Worm (Caenorhabditis elegans) whole organism, L4 larva: ENCODE results near the gene C16D9.6.

ENCODE experiments used
- D1046.2 ChIP-seq: fragments of 200-800 bp; sonication (Bioruptor generic); IDR thresholded peaks from 2 replicates; pipeline ENCODE4 v1.3.6; 2022; ENCODE audit warnings: missing genetic modification characterization, missing compliant biosample characterization
- F26F4.8 ChIP-seq: fragments of 200-800 bp; sonication (Bioruptor generic); conservative IDR thresholded peaks from 2 replicates; pipeline ENCODE4 v1.3.6; 2022; ENCODE audit warnings: missing genetic modification characterization, missing compliant biosample characterization
- F44E2.7 ChIP-seq: fragments of 200-800 bp; sonication (Bioruptor generic); IDR thresholded peaks from 2 replicates; pipeline ENCODE4 v2.1.2; 2022; ENCODE audit warnings: missing genetic modification characterization, missing compliant biosample characterization
- F49E8.2 ChIP-seq: sonication (generic microtip); optimal IDR thresholded peaks from 2 replicates; lab custom pipeline; 2016; ENCODE audit warnings: missing compliant biosample characterization, mild to moderate bottlenecking, missing genetic modification characterization, borderline replicate concordance
- R02D3.7 ChIP-seq: fragments of 150-350 bp; sonication (generic microtip); optimal IDR thresholded peaks from 3 replicates; lab custom pipeline; 2014; ENCODE audit warnings: missing biosample characterization, missing genetic modification characterization
- T26A8.4 ChIP-seq: fragments of 200-800 bp; sonication (Bioruptor generic); IDR thresholded peaks from 2 replicates; pipeline ENCODE4 v1.3.6; 2022; ENCODE audit warnings: missing genetic modification characterization, missing compliant biosample characterization
- Y105C5A.15 ChIP-seq: fragments of 200-800 bp; sonication (Bioruptor generic); IDR thresholded peaks from 2 replicates; pipeline ENCODE4 v1.3.6; 2022; ENCODE audit warnings: missing genetic modification characterization, missing compliant biosample characterization
- Y5F2A.4 ChIP-seq: fragments of 200-800 bp; sonication (Bioruptor generic); optimal IDR thresholded peaks from 2 replicates; lab custom pipeline; 2018; ENCODE audit warnings: mild to moderate bottlenecking, missing genetic modification characterization, missing compliant biosample characterization
- ZK337.2 ChIP-seq: fragments of 200-800 bp; sonication (Bioruptor generic); IDR thresholded peaks from 2 replicates; pipeline ENCODE4 v1.3.6; 2022; ENCODE audit warnings: missing genetic modification reagents, missing genetic modification characterization, missing compliant biosample characterization
- ZK546.5 ChIP-seq, 2 experiments: sonication (generic microtip); optimal IDR thresholded peaks; 2 replicates each; lab custom pipeline; 2017; ENCODE audit warnings: missing biosample characterization in 2 of 2, missing genetic modification characterization in 2 of 2
- aha-1 ChIP-seq: fragments of 150-350 bp; peaks from one replicate; lab custom pipeline; 2014; ENCODE audit warnings: missing biosample characterization, missing genetic modification characterization
- ama-1 ChIP-seq: fragments of 150-350 bp; optimal IDR thresholded peaks from 2 replicates; lab custom pipeline; 2014; ENCODE audit warnings: inconsistent platforms, mixed read lengths
- arid-1 ChIP-seq: fragments of 200-800 bp; sonication (Bioruptor generic); conservative IDR thresholded peaks from 2 replicates; pipeline ENCODE4 v1.3.6; 2022; ENCODE audit warnings: missing genetic modification reagents, missing genetic modification characterization, missing compliant biosample characterization
- attf-4 ChIP-seq: sonication (generic microtip); optimal IDR thresholded peaks from 3 replicates; lab custom pipeline; 2017; ENCODE audit warnings: missing biosample characterization, missing genetic modification characterization
- ceh-20 ChIP-seq: fragments of 200-800 bp; sonication (Bioruptor generic); IDR thresholded peaks from 2 replicates; pipeline ENCODE4 v1.3.6; 2022; ENCODE audit warnings: missing genetic modification reagents, missing genetic modification characterization, missing compliant biosample characterization
- ceh-28 ChIP-seq: fragments of 150-350 bp; optimal IDR thresholded peaks from 2 replicates; lab custom pipeline; 2014; ENCODE audit warnings: missing biosample characterization, missing genetic modification reagents, missing genetic modification characterization
- ceh-44 ChIP-seq: fragments of 200-800 bp; sonication (Bioruptor generic); IDR thresholded peaks from 2 replicates; pipeline ENCODE4 v1.3.6; 2022; ENCODE audit warnings: missing genetic modification reagents, missing genetic modification characterization, missing compliant biosample characterization
- ceh-62 ChIP-seq: sonication (generic microtip); optimal IDR thresholded peaks from 2 replicates; lab custom pipeline; 2017; ENCODE audit warnings: missing biosample characterization, missing genetic modification characterization
- ceh-82 ChIP-seq: sonication (generic microtip); optimal IDR thresholded peaks from 2 replicates; lab custom pipeline; 2017; ENCODE audit warnings: missing biosample characterization, missing genetic modification characterization
- ces-1 ChIP-seq: fragments of 150-350 bp; sonication (generic microtip); optimal IDR thresholded peaks from 4 replicates; lab custom pipeline; 2014; ENCODE audit warnings: missing biosample characterization, missing genetic modification reagents, missing genetic modification characterization
- daf-12 ChIP-seq: fragments of 150-350 bp; optimal IDR thresholded peaks from 2 replicates; lab custom pipeline; 2014; ENCODE audit warnings: missing biosample characterization, missing genetic modification reagents, missing genetic modification characterization
- daf-19 ChIP-seq: fragments of 200-800 bp; sonication (Bioruptor generic); conservative IDR thresholded peaks from 2 replicates; pipeline ENCODE4 v1.3.6; 2022; ENCODE audit warnings: missing genetic modification characterization, missing compliant biosample characterization
- dmd-8 ChIP-seq: fragments of 200-800 bp; sonication (Bioruptor generic); IDR thresholded peaks from 2 replicates; pipeline ENCODE4 v1.3.6; 2022; ENCODE audit warnings: missing genetic modification characterization, missing compliant biosample characterization
- dpl-1 ChIP-seq: fragments of 150-350 bp; optimal IDR thresholded peaks from 2 replicates; lab custom pipeline; 2014; ENCODE audit warnings: missing biosample characterization, missing genetic modification reagents, missing genetic modification characterization
- duxl-1 ChIP-seq: sonication (generic microtip); optimal IDR thresholded peaks from 2 replicates; lab custom pipeline; 2016; ENCODE audit warnings: mild to moderate bottlenecking, missing genetic modification characterization, moderate library complexity, missing compliant biosample characterization; ENCODE audit not compliant: poor library complexity
- dve-1 ChIP-seq: sonication (generic microtip); optimal IDR thresholded peaks from 2 replicates; lab custom pipeline; 2017; ENCODE audit warnings: antibody characterized with exemption, mild to moderate bottlenecking, missing genetic modification characterization, missing compliant biosample characterization; ENCODE audit not compliant: insufficient read depth
- egl-27 ChIP-seq: sonication (generic microtip); optimal IDR thresholded peaks from 3 replicates; lab custom pipeline; 2017; ENCODE audit warnings: missing biosample characterization, missing genetic modification reagents, missing genetic modification characterization
- hlh-30 ChIP-seq: sonication (generic microtip); optimal IDR thresholded peaks from 2 replicates; lab custom pipeline; 2017; ENCODE audit warnings: antibody characterized with exemption, mild to moderate bottlenecking, missing genetic modification characterization, missing compliant biosample characterization; ENCODE audit not compliant: insufficient read depth
- jun-1 ChIP-seq: fragments of 150-350 bp; optimal IDR thresholded peaks from 2 replicates; lab custom pipeline; 2014; ENCODE audit warnings: missing biosample characterization, missing genetic modification reagents, missing genetic modification characterization
- lsy-2 ChIP-seq, 2 experiments: fragments of 150-350 bp in 1 of 2; sonication (generic microtip) in 1 of 2; optimal IDR thresholded peaks; 2 replicates each; lab custom pipeline; 2014 to 2017; ENCODE audit warnings: missing biosample characterization in 2 of 2, missing genetic modification characterization in 2 of 2
- madf-5 ChIP-seq, 2 experiments: fragments of 200-800 bp; sonication (Bioruptor generic); IDR thresholded peaks; 2 replicates each; pipeline ENCODE4 v1.3.6; 2022; ENCODE audit warnings: missing compliant biosample characterization in 2 of 2, missing genetic modification characterization in 2 of 2
- mdl-1 ChIP-seq, 2 experiments: fragments of 150-350 bp in 1 of 2; sonication (generic microtip) in 1 of 2; optimal IDR thresholded peaks; 2 replicates each; lab custom pipeline; 2014 to 2017; ENCODE audit warnings: missing biosample characterization in 2 of 2, missing genetic modification characterization in 2 of 2
- mep-1 ChIP-seq: fragments of 150-350 bp; sonication (generic microtip); optimal IDR thresholded peaks from 3 replicates; lab custom pipeline; 2014; ENCODE audit warnings: missing biosample characterization, missing genetic modification characterization
- nhr-111 ChIP-seq: fragments of 200-800 bp; sonication (Bioruptor generic); optimal IDR thresholded peaks from 2 replicates; lab custom pipeline; 2018; ENCODE audit warnings: mild to moderate bottlenecking, missing genetic modification characterization, missing compliant biosample characterization
- nhr-6 ChIP-seq: fragments of 150-350 bp; optimal IDR thresholded peaks from 2 replicates; lab custom pipeline; 2014; ENCODE audit warnings: missing biosample characterization, missing genetic modification characterization
- nhr-76 ChIP-seq: fragments of 150-350 bp; optimal IDR thresholded peaks from 2 replicates; lab custom pipeline; 2014; ENCODE audit warnings: missing biosample characterization, missing genetic modification characterization
- nhr-77 ChIP-seq: fragments of 150-350 bp; optimal IDR thresholded peaks from 2 replicates; lab custom pipeline; 2014; ENCODE audit warnings: missing biosample characterization, missing genetic modification characterization
- pha-4 ChIP-seq, 2 experiments: fragments of 150-350 bp in 1 of 2; fragments of 200-800 bp in 1 of 2; sonication (Bioruptor generic) in 1 of 2; IDR thresholded peaks in 1 of 2; optimal IDR thresholded peaks in 1 of 2; 2 replicates each; pipeline versions ENCODE4 v1.3.6 to Lab custom; 2014 to 2022; ENCODE audit warnings: missing genetic modification characterization in 2 of 2, missing genetic modification reagents in 2 of 2, missing biosample characterization in 1 of 2, missing compliant biosample characterization in 1 of 2
- php-3 ChIP-seq: fragments of 200-800 bp; sonication (Bioruptor generic); IDR thresholded peaks from 2 replicates; pipeline ENCODE4 v1.3.6; 2022; ENCODE audit warnings: missing genetic modification reagents, missing genetic modification characterization, missing compliant biosample characterization
- saeg-2 ChIP-seq: fragments of 200-800 bp; sonication (Bioruptor generic); IDR thresholded peaks from 2 replicates; pipeline ENCODE4 v1.3.6; 2022; ENCODE audit warnings: missing genetic modification reagents, missing genetic modification characterization, missing compliant biosample characterization
- set-16 ChIP-seq: fragments of 200-800 bp; sonication (Bioruptor generic); IDR thresholded peaks from 2 replicates; pipeline ENCODE4 v1.3.6; 2022; ENCODE audit warnings: missing genetic modification reagents, missing genetic modification characterization, missing compliant biosample characterization
- spr-3 ChIP-seq: fragments of 200-800 bp; sonication (Bioruptor generic); optimal IDR thresholded peaks from 2 replicates; lab custom pipeline; 2018; ENCODE audit warnings: mild to moderate bottlenecking, missing genetic modification characterization, missing compliant biosample characterization
- unc-62 ChIP-seq, 3 experiments: fragments of 150-350 bp in 1 of 3; sonication (generic microtip); optimal IDR thresholded peaks in 2 of 3; peaks in 1 of 3; 1 replicate in 1 of 3; 2 replicates in 2 of 3; lab custom pipeline; 2014 to 2017; ENCODE audit warnings: missing biosample characterization in 3 of 3, missing genetic modification characterization in 3 of 3, missing genetic modification reagents in 3 of 3, missing genotype in 1 of 3
- vab-7 ChIP-seq: fragments of 200-800 bp; sonication (Bioruptor generic); IDR thresholded peaks from 2 replicates; pipeline ENCODE4 v1.3.6; 2022; ENCODE audit warnings: missing genetic modification reagents, missing genetic modification characterization, missing compliant biosample characterization
- zfp-2 ChIP-seq: sonication (generic microtip); optimal IDR thresholded peaks from 2 replicates; lab custom pipeline; 2016; ENCODE audit warnings: mild to moderate bottlenecking, missing genetic modification characterization, missing compliant biosample characterization
- zfp-3 ChIP-seq: fragments of 200-800 bp; sonication (Bioruptor generic); conservative IDR thresholded peaks from 2 replicates; pipeline ENCODE4 v1.3.6; 2022; ENCODE audit warnings: missing genetic modification reagents, missing genetic modification characterization, missing compliant biosample characterization
- zip-2 ChIP-seq: fragments of 150-350 bp; optimal IDR thresholded peaks from 2 replicates; lab custom pipeline; 2014; ENCODE audit warnings: missing biosample characterization, missing genetic modification characterization
- ztf-11 ChIP-seq: fragments of 150-350 bp; optimal IDR thresholded peaks from 2 replicates; lab custom pipeline; 2014; ENCODE audit warnings: missing biosample characterization, missing genetic modification characterization

The C16D9.6 gene

DNA sequence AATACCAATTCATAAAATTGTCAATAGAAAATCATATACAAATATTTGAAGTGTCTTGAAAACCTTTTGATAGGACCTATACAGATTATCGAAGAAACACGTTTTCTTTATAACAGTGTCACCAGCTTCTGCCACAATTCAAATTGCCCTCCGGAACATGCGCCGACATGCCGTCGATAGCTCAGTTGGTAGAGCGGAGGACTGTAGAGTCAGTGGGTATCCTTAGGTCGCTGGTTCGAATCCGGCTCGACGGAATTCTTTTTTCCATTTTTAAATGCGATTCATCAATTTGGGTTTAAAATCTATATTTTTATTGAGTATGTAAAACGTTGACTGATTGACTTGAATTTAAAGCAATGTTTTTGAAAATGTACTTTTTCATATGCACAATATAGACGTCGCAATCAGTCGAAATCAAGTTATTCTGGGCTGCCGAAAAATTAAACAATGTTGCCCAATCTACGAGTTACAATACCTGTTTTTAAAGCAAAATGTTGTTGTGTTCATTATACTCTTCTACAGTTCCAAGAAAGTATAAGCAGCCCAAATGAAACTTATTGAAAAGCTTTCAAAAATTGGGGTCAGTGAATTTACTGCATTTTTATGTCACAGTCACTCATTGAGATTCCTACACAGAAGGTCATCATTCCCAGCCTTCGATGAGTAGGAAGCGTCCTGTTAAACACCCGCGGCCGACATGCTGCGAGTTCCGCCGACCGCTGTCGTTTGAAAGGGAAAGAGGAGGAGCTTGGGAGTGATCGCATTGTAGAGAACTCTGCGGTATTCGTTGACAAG lies 2.6 kb downstream of the C16D9.6 start (continued):
- peak in 1 of 2 experiments; percentile 65 for TF ChIP-seq lsy-2 (tag; optimal IDR thresholded peaks at IDR 0.05; lab: Kevin White, UChicago)
- TF ChIP-seq daf-19 (GFP tag; lab: Robert Waterston, UW) = 0 out of 2 replicates have a peak, but pooled peaks have one; percentile 65
- TF ChIP-seq nhr-111 = peak; percentile 54
- no peak for TF ChIP-seq nhr-77 (tag; lab: Kevin White, UChicago)
- TF ChIP-seq vab-7 = 0 out of 2 replicates have a peak, but pooled peaks have one; percentile 22
- no peak for TF ChIP-seq daf-12 (tag; lab: Kevin White, UChicago)
- TF ChIP-seq ceh-44 (GFP tag; lab: Robert Waterston, UW) = peak; percentile 62; the same call in 1 of the 2 replicates
- TF ChIP-seq D1046.2 (GFP tag; lab: Robert Waterston, UW) = no peak
- TF ChIP-seq dmd-8 (GFP tag; lab: Robert Waterston, UW) = peak; percentile 56; the same call in 1 of the 2 replicates
- no peak for TF ChIP-seq Y5F2A.4 (GFP tag; lab: Kevin White, UChicago)
- peak; percentile 36; the same call in 1 of the 2 replicates for TF ChIP-seq arid-1 (GFP tag; lab: Robert Waterston, UW)
- TF ChIP-seq ama-1 (lab: Kevin White, UChicago) = peak; percentile 97
- TF ChIP-seq ceh-62 (tag; lab: Kevin White, UChicago) = no peak
- no peak for TF ChIP-seq madf-5 (GFP tag; IDR thresholded peaks at IDR 0.05; lab: Robert Waterston, UW)
- TF ChIP-seq unc-62 (GFP tag; optimal IDR thresholded peaks at IDR 0.05 in 1 of 2; lab: Kevin White, UChicago) = no peak
- no peak for TF ChIP-seq unc-62 (tag; optimal IDR thresholded peaks at IDR 0.05; lab: Kevin White, UChicago)
- no peak for TF ChIP-seq zfp-3 (GFP tag; lab: Robert Waterston, UW)
- peak; percentile 16 for TF ChIP-seq R02D3.7 (tag; lab: Kevin White, UChicago)
- peak; percentile 92 for TF ChIP-seq F49E8.2 (tag; lab: Kevin White, UChicago)
- no peak for TF ChIP-seq Y105C5A.15
- TF ChIP-seq attf-4 (tag; lab: Kevin White, UChicago) = no peak
- no peak for TF ChIP-seq ZK337.2
- TF ChIP-seq aha-1 (tag; lab: Kevin White, UChicago) = peak; percentile 93
- TF ChIP-seq hlh-30 (tag; lab: Kevin White, UChicago) = peak; percentile 48
- TF ChIP-seq zfp-2 = no peak
- peak; percentile 57; the same call in 1 of the 2 replicates for TF ChIP-seq pha-4 (GFP tag; IDR thresholded peaks at IDR 0.05; lab: Robert Waterston, UW)
- TF ChIP-seq pha-4 (tag; optimal IDR thresholded peaks at IDR 0.05; lab: Kevin White, UChicago) = no peak
- TF ChIP-seq egl-27 = no peak
- no peak for TF ChIP-seq dpl-1
- TF ChIP-seq jun-1 (tag; lab: Kevin White, UChicago) = peak; percentile 31
- TF ChIP-seq duxl-1 (tag; lab: Kevin White, UChicago) = peak; percentile 80
- TF ChIP-seq ceh-20 (GFP tag; lab: Robert Waterston, UW) = peak; percentile 24; the same call in 1 of the 2 replicates
- no peak for TF ChIP-seq ztf-11 (tag; lab: Kevin White, UChicago)
- no peak for TF ChIP-seq ceh-28
- TF ChIP-seq saeg-2 = no peak
- no peak for TF ChIP-seq ceh-82 (tag; lab: Kevin White, UChicago)
- peak; percentile 54 for TF ChIP-seq nhr-6 (tag; lab: Kevin White, UChicago)
- no peak for TF ChIP-seq nhr-76 (tag; lab: Kevin White, UChicago)
- TF ChIP-seq zip-2 (tag; lab: Kevin White, UChicago) = peak; percentile 25
- no peak for TF ChIP-seq ZK546.5 (tag; optimal IDR thresholded peaks at IDR 0.05; lab: Kevin White, UChicago)
- 0 out of 2 replicates have a peak, but pooled peaks have one; percentile 33 for TF ChIP-seq F26F4.8 (GFP tag; lab: Robert Waterston, UW)
- no peak for TF ChIP-seq set-16 (GFP tag; lab: Robert Waterston, UW)
- TF ChIP-seq mdl-1 (tag; optimal IDR thresholded peaks at IDR 0.05; lab: Kevin White, UChicago) = no peak
- peak; percentile 80 for TF ChIP-seq dve-1 (tag; lab: Kevin White, UChicago)
- no peak for TF ChIP-seq spr-3 (GFP tag; lab: Kevin White, UChicago)
- peak; percentile 61 for TF ChIP-seq php-3
- peak; percentile 84 for TF ChIP-seq mep-1
- peak; percentile 92 for TF ChIP-seq T26A8.4
- TF ChIP-seq ces-1 = no peak
- TF ChIP-seq F44E2.7 (GFP tag; lab: Robert Waterston, UW) = no peak
